Worm (Caenorhabditis elegans) whole organism, L4/young adult: ENCODE results near the gene pitr-2.

ENCODE experiments used
- W03F9.2 ChIP-seq: fragments of 150-350 bp; optimal IDR thresholded peaks from 2 replicates; lab custom pipeline; 2014; ENCODE audit warnings: missing biosample characterization, missing genetic modification characterization
- dao-5 ChIP-seq: sonication (generic microtip); optimal IDR thresholded peaks from 2 replicates; lab custom pipeline; 2016; ENCODE audit warnings: missing genotype, missing genetic modification characterization, moderate library complexity, missing compliant biosample characterization
- him-1 ChIP-seq: sonication (generic microtip); optimal IDR thresholded peaks from 2 replicates; lab custom pipeline; 2016; ENCODE audit warnings: missing genotype, missing genetic modification reagents, missing genetic modification characterization, missing compliant biosample characterization

DNA sequence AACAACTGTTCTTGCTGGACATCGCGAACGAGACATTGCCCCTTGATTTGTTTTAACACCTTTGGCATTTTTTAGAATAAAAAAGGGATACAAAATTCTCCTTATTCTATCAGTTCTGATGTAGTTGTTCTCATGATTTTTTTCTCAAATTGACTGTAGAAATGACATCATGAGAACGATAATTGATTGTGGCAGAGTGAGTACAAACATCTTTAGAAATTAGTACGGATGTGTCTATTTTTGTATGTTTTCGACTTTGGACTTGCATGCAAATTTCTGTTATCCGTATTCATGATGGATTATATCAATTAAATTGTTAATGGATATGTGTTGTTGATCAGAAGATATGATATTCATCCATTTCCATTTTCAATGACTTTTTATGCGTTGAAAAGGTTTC is 10.6 kb upstream of the pitr-2 start:
- TF ChIP-seq him-1 (no peak), dao-5 (tag; lab: Kevin White, UChicago) (no peak), W03F9.2 (tag; lab: Kevin White, UChicago) (no peak)
